Fruit fly (Drosophila melanogaster): Measurements from ENCODE around the gene CG15922.

The CG15922 gene

dm6 chr3R:20593463-20593838 is 33.4 kb upstream of the CG15922 start:
- no peak for TF ChIP-seq foxo (GFP tag; optimal IDR thresholded peaks at IDR 0.05)
- no peak for TF ChIP-seq Hr78 (GFP tag; optimal IDR thresholded peaks at IDR 0.05)
- TF ChIP-seq Dfd (GFP tag; optimal IDR thresholded peaks at IDR 0.05): no peak
- no peak for TF ChIP-seq dmrt93B (GFP tag; optimal IDR thresholded peaks at IDR 0.05)
- TF ChIP-seq GATAd (GFP tag; optimal IDR thresholded peaks at IDR 0.05): no peak
- no peak for TF ChIP-seq Vsx2 (GFP tag; optimal IDR thresholded peaks at IDR 0.05; ENCODE audit: partially characterized antibody)
- TF ChIP-seq Abd-B (GFP tag; optimal IDR thresholded peaks at IDR 0.05): no peak
- TF ChIP-seq usp (GFP tag; optimal IDR thresholded peaks at IDR 0.05): no peak
- TF ChIP-seq CG32264 (GFP tag; optimal IDR thresholded peaks at IDR 0.05): no peak
- no peak for TF ChIP-seq HLH106 (tag; optimal IDR thresholded peaks at IDR 0.05)
- no peak for TF ChIP-seq sage (GFP tag; optimal IDR thresholded peaks at IDR 0.05)
- no peak for TF ChIP-seq tai (GFP tag; optimal IDR thresholded peaks at IDR 0.05)
- no peak for TF ChIP-seq Hnf4 (GFP tag; optimal IDR thresholded peaks at IDR 0.05)
- TF ChIP-seq Jra (GFP tag; optimal IDR thresholded peaks at IDR 0.05): no peak

dm6 chr3R:20592517-20593462 is 32.7 kb upstream of the CG15922 start, which contains the start of the genes Pus1 and bon:
Pus1 (minus strand) TSS chr3R:20592671.
bon (plus strand) TSS chr3R:20593139.
- TF ChIP-seq foxo (GFP tag; optimal IDR thresholded peaks at IDR 0.05) (peak in 1 of 2 experiments; percentile 59), sage (GFP tag; optimal IDR thresholded peaks at IDR 0.05) (peak; percentile 46), Rel (GFP tag; optimal IDR thresholded peaks at IDR 0.05) (no peak), Rel (tag; optimal IDR thresholded peaks at IDR 0.05) (peak; percentile 61), Hr83 (GFP tag; optimal IDR thresholded peaks at IDR 0.05; ENCODE audit: poor library complexity, severe bottlenecking) (peak; percentile 39), dl (GFP tag; optimal IDR thresholded peaks at IDR 0.05; ENCODE audit: insufficient read depth in 1 of 2, partially characterized antibody in 2 of 2) (no peak), fru (GFP tag; optimal IDR thresholded peaks at IDR 0.05) (peak; percentile 1), rgr (GFP tag; optimal IDR thresholded peaks at IDR 0.05) (peak; percentile 30), Jra (GFP tag; optimal IDR thresholded peaks at IDR 0.05) (peak; percentile 12), CG9705 (GFP tag; optimal IDR thresholded peaks at IDR 0.05) (no peak), Myc (optimal IDR thresholded peaks at IDR 0.05) (peak; percentile 24), Dif (GFP tag; optimal IDR thresholded peaks at IDR 0.05; ENCODE audit: partially characterized antibody) (peak; percentile 29), Hnf4 (GFP tag; optimal IDR thresholded peaks at IDR 0.05) (peak; percentile 6), HLH106 (tag; optimal IDR thresholded peaks at IDR 0.05) (peak; percentile 5), psq (GFP tag; optimal IDR thresholded peaks at IDR 0.05) (peak; percentile 40), CG32264 (GFP tag; optimal IDR thresholded peaks at IDR 0.05) (no peak), br (GFP tag; optimal IDR thresholded peaks at IDR 0.05) (no peak), Vsx2 (GFP tag; optimal IDR thresholded peaks at IDR 0.05; ENCODE audit: partially characterized antibody) (peak; percentile 89), brk (GFP tag; optimal IDR thresholded peaks at IDR 0.05) (peak; percentile 62), sv (GFP tag; optimal IDR thresholded peaks at IDR 0.05) (no peak), dsf (GFP tag; optimal IDR thresholded peaks at IDR 0.05; ENCODE audit: borderline replicate concordance) (no peak), GATAd (GFP tag; optimal IDR thresholded peaks at IDR 0.05) (no peak), woc (GFP tag; optimal IDR thresholded peaks at IDR 0.05) (no peak), Sp1 (GFP tag; optimal IDR thresholded peaks at IDR 0.05) (peak; percentile 15), ey (GFP tag; optimal IDR thresholded peaks at IDR 0.05) (no peak), h (GFP tag; optimal IDR thresholded peaks at IDR 0.05) (peak; percentile 36), jim (GFP tag; optimal IDR thresholded peaks at IDR 0.05) (no peak)

- TF ChIP-seq brk (GFP tag; optimal IDR thresholded peaks at IDR 0.05) (no peak), h (GFP tag; optimal IDR thresholded peaks at IDR 0.05) (peak; percentile 50), Jra (GFP tag; optimal IDR thresholded peaks at IDR 0.05) (no peak), fru (GFP tag; optimal IDR thresholded peaks at IDR 0.05) (peak; percentile 40), sage (GFP tag; optimal IDR thresholded peaks at IDR 0.05) (peak; percentile 59), Hnf4 (GFP tag; optimal IDR thresholded peaks at IDR 0.05) (peak; percentile 39), Myc (optimal IDR thresholded peaks at IDR 0.05) (no peak), lola (GFP tag; optimal IDR thresholded peaks at IDR 0.05) (no peak), dmrt93B (GFP tag; optimal IDR thresholded peaks at IDR 0.05) (no peak), sv (GFP tag; optimal IDR thresholded peaks at IDR 0.05) (peak; percentile 48), Dif (GFP tag; optimal IDR thresholded peaks at IDR 0.05; ENCODE audit: partially characterized antibody) (no peak), GATAd (GFP tag; optimal IDR thresholded peaks at IDR 0.05) (peak; percentile 26), CrebA (GFP tag; optimal IDR thresholded peaks at IDR 0.05; ENCODE audit: borderline replicate concordance) (no peak), psq (GFP tag; optimal IDR thresholded peaks at IDR 0.05) (peak; percentile 6), Sp1 (GFP tag; optimal IDR thresholded peaks at IDR 0.05) (peak; percentile 45), Dfd (GFP tag; optimal IDR thresholded peaks at IDR 0.05) (no peak), ey (GFP tag; optimal IDR thresholded peaks at IDR 0.05) (peak; percentile 12), tai (GFP tag; optimal IDR thresholded peaks at IDR 0.05) (no peak), CG9705 (GFP tag; optimal IDR thresholded peaks at IDR 0.05) (peak; percentile 47), Rel (GFP tag; optimal IDR thresholded peaks at IDR 0.05) (no peak), Rel (tag; optimal IDR thresholded peaks at IDR 0.05) (no peak), HLH106 (tag; optimal IDR thresholded peaks at IDR 0.05) (peak; percentile 50), OdsH (GFP tag; optimal IDR thresholded peaks at IDR 0.05) (peak; percentile 17), rgr (GFP tag; optimal IDR thresholded peaks at IDR 0.05) (peak; percentile 44), foxo (GFP tag; optimal IDR thresholded peaks at IDR 0.05) (peak in 1 of 2 experiments; percentile 58), CG32264 (GFP tag; optimal IDR thresholded peaks at IDR 0.05) (no peak), br (GFP tag; optimal IDR thresholded peaks at IDR 0.05) (peak; percentile 25), Abd-B (GFP tag; optimal IDR thresholded peaks at IDR 0.05) (no peak), pan (optimal IDR thresholded peaks at IDR 0.05) (no peak), Vsx2 (GFP tag; optimal IDR thresholded peaks at IDR 0.05; ENCODE audit: partially characterized antibody) (no peak), dsf (GFP tag; optimal IDR thresholded peaks at IDR 0.05; ENCODE audit: borderline replicate concordance) (peak; percentile 45), Hr83 (GFP tag; optimal IDR thresholded peaks at IDR 0.05; ENCODE audit: poor library complexity, severe bottlenecking) (peak; percentile 35)
Measured at dm6 chr3R:20588480-20588785, 28.4 kb upstream of the CG15922 start, which contains the start of gene Srp72. Srp72 (plus strand) TSS chr3R:20588711.

Measured in whole organism, wandering third instar larva.